Worm (Caenorhabditis elegans): ENCODE measurements around the gene copz-1.
"Not testable (repeated sequence)": the region's sequence is repeated elsewhere in the genome, so short reads cannot be mapped to it uniquely, and the experiment has no call there.

copz-1 gene

ce11 chrII:10922874-10923273, 50.2 kb downstream of the copz-1 start, which contains the start of gene Y19D2B.1:
Gene Y19D2B.1, minus strand, starts transcription at chrII:10922974.
- TF ChIP-seq unc-62 (GFP tag; optimal IDR thresholded peaks at IDR 0.05); zag-1 (tag; optimal IDR thresholded peaks at IDR 0.05); nhr-25 (tag; optimal IDR thresholded peaks at IDR 0.05): not testable (repeated sequence)
